Worm (Caenorhabditis elegans) whole organism, young adult: Measurements from ENCODE around the gene ttc-17.

Experiments used
- D2030.7 ChIP-seq: fragments of 200-800 bp; sonication (Bioruptor generic); IDR thresholded peaks from 2 replicates; pipeline ENCODE4 v1.3.6; 2022; ENCODE audit warnings: missing genetic modification reagents, missing genetic modification characterization, missing compliant biosample characterization
- Y56A3A.18 ChIP-seq: fragments of 200-800 bp; sonication (Bioruptor generic); IDR thresholded peaks from 2 replicates; pipeline ENCODE4 v1.3.6; 2022; ENCODE audit warnings: missing genetic modification reagents, missing genetic modification characterization, missing compliant biosample characterization
- dpl-1 ChIP-seq: fragments of 150-350 bp; optimal IDR thresholded peaks from 2 replicates; lab custom pipeline; 2014; ENCODE audit warnings: missing biosample characterization, missing genetic modification reagents, missing genetic modification characterization
- lin-35 ChIP-seq, 3 experiments: fragments of 150-350 bp in 2 of 3; sonication (generic microtip) in 1 of 3; optimal IDR thresholded peaks; 2 replicates each; lab custom pipeline; 2014 to 2018; ENCODE audit warnings: missing biosample characterization in 3 of 3, missing genetic modification characterization in 3 of 3, missing genetic modification reagents in 3 of 3
- nfya-1 ChIP-seq: sonication (generic microtip); optimal IDR thresholded peaks from 2 replicates; lab custom pipeline; 2017; ENCODE audit warnings: antibody characterized with exemption, missing compliant biosample characterization, missing genetic modification characterization, borderline replicate concordance; ENCODE audit not compliant: insufficient read depth
- nfya-2 ChIP-seq: fragments of 200-800 bp; sonication (Bioruptor generic); IDR thresholded peaks from 2 replicates; pipeline ENCODE4 v1.3.6; 2022; ENCODE audit warnings: missing genetic modification reagents, missing genetic modification characterization, missing compliant biosample characterization
- pbrm-1 ChIP-seq: fragments of 200-800 bp; sonication (Bioruptor generic); IDR thresholded peaks from 2 replicates; pipeline ENCODE4 v1.3.6; 2022; ENCODE audit warnings: missing genetic modification reagents, missing genetic modification characterization, missing compliant biosample characterization
- pha-4 ChIP-seq: fragments of 150-350 bp; sonication (generic microtip); optimal IDR thresholded peaks from 2 replicates; lab custom pipeline; 2014; ENCODE audit warnings: missing biosample characterization, missing genetic modification reagents, missing genetic modification characterization
- sea-2 ChIP-seq: fragments of 200-800 bp; sonication (Bioruptor generic); IDR thresholded peaks from 2 replicates; pipeline ENCODE4 v1.3.6; 2022; ENCODE audit warnings: missing genetic modification characterization, missing compliant biosample characterization
- snpc-4 ChIP-seq, 5 experiments: fragments of 150-350 bp in 1 of 5; sonication (generic microtip) in 4 of 5; optimal IDR thresholded peaks; 2 replicates each; lab custom pipeline; 2014 to 2018; ENCODE audit warnings: missing genetic modification characterization in 5 of 5, missing biosample characterization in 3 of 5, antibody characterized with exemption in 2 of 5, mild to moderate bottlenecking in 2 of 5, missing compliant biosample characterization in 2 of 5, missing genotype in 2 of 5, moderate library complexity in 2 of 5, missing genetic modification reagents in 1 of 5
- tlf-1 ChIP-seq: fragments of 200-800 bp; sonication (Bioruptor generic); optimal IDR thresholded peaks from 2 replicates; lab custom pipeline; 2018; ENCODE audit warnings: mild to moderate bottlenecking, missing genetic modification characterization, missing compliant biosample characterization

- TF ChIP-seq dpl-1 (GFP tag; lab: Kevin White, UChicago), result no peak
- no peak for TF ChIP-seq nfya-2 (GFP tag; lab: Robert Waterston, UW)
- TF ChIP-seq snpc-4 (GFP tag; optimal IDR thresholded peaks at IDR 0.05; lab: Kevin White, UChicago), result no peak
- peak in 3 of 4 experiments; percentile 36 to 40 (median 39) for TF ChIP-seq snpc-4 (tag; optimal IDR thresholded peaks at IDR 0.05; lab: Kevin White, UChicago)
- no peak for TF ChIP-seq nfya-1 (tag; lab: Kevin White, UChicago)
- TF ChIP-seq Y56A3A.18, result no peak
- no peak for TF ChIP-seq sea-2 (GFP tag; lab: Robert Waterston, UW)
- peak in 1 of 3 experiments; percentile 29 for TF ChIP-seq lin-35 (GFP tag; optimal IDR thresholded peaks at IDR 0.05; lab: Kevin White, UChicago)
- peak; percentile 45 for TF ChIP-seq pha-4 (tag; lab: Kevin White, UChicago)
- TF ChIP-seq D2030.7 (GFP tag; lab: Robert Waterston, UW), result no peak
- peak; percentile 82 for TF ChIP-seq tlf-1
- TF ChIP-seq pbrm-1, result peak; percentile 75
Observed at ce11 chrV:8936184-8936589, 20.7 kb upstream of the ttc-17 start, which contains the start of gene unc-23.
